Worm (Caenorhabditis elegans): Measurements from ENCODE around the gene F58E1.13.

The F58E1.13 gene

ce11 chrII:1682218-1682617, 13.5 kb downstream of the F58E1.13 start, which contains the start of gene fbxb-26:
Gene fbxb-26, plus strand, starts transcription at chrII:1682518.
- no peak for TF ChIP-seq elt-1 (tag; optimal IDR thresholded peaks at IDR 0.05; ENCODE audit: borderline replicate concordance, insufficient read depth)
- no peak for TF ChIP-seq ceh-83 (GFP tag; optimal IDR thresholded peaks at IDR 0.05)
- no peak for TF ChIP-seq blmp-1 (tag; optimal IDR thresholded peaks at IDR 0.05)
- no peak for TF ChIP-seq snpc-4 (tag; optimal IDR thresholded peaks at IDR 0.05)
- no peak for TF ChIP-seq M03D4.4 (tag; optimal IDR thresholded peaks at IDR 0.05)
- no peak for TF ChIP-seq cnd-1 (tag; optimal IDR thresholded peaks at IDR 0.05)
- no peak for TF ChIP-seq lsy-2 (tag; optimal IDR thresholded peaks at IDR 0.05)
- TF ChIP-seq zip-8 (tag; optimal IDR thresholded peaks at IDR 0.05): no peak
- TF ChIP-seq ztf-11 (tag; optimal IDR thresholded peaks at IDR 0.05): no peak

ce11 chrII:1679081-1679480, 16.6 kb downstream of the F58E1.13 start, which contains the start of gene irld-36:
Gene irld-36, plus strand, starts transcription at chrII:1679381.
- no peak for TF ChIP-seq elt-3 (tag; optimal IDR thresholded peaks at IDR 0.05)
- TF ChIP-seq nhr-28 (tag; optimal IDR thresholded peaks at IDR 0.05): no peak
- no peak for TF ChIP-seq tbx-8 (GFP tag; optimal IDR thresholded peaks at IDR 0.05)
- no peak for TF ChIP-seq nhr-237 (tag; optimal IDR thresholded peaks at IDR 0.05)
- TF ChIP-seq unc-39 (tag; optimal IDR thresholded peaks at IDR 0.05): no peak
- no peak for TF ChIP-seq ces-1 (GFP tag; optimal IDR thresholded peaks at IDR 0.05)
- no peak for TF ChIP-seq ceh-39 (tag; optimal IDR thresholded peaks at IDR 0.05)
- no peak for TF ChIP-seq lin-13 (tag; optimal IDR thresholded peaks at IDR 0.05)
- no peak for TF ChIP-seq nhr-76 (tag; optimal IDR thresholded peaks at IDR 0.05)
- TF ChIP-seq ceh-83 (GFP tag; optimal IDR thresholded peaks at IDR 0.05): no peak
- no peak for TF ChIP-seq unc-62 (GFP tag; optimal IDR thresholded peaks at IDR 0.05)
- no peak for TF ChIP-seq nhr-12 (tag; optimal IDR thresholded peaks at IDR 0.05)
- no peak for TF ChIP-seq elt-1 (tag; optimal IDR thresholded peaks at IDR 0.05; ENCODE audit: borderline replicate concordance, insufficient read depth)
- TF ChIP-seq unc-120 (tag; optimal IDR thresholded peaks at IDR 0.05; ENCODE audit: poor library complexity, severe bottlenecking): no peak

ce11 chrII:1676088-1676487, 19.6 kb downstream of the F58E1.13 start, which contains the start of gene fbxb-17:
Gene fbxb-17, plus strand, starts transcription at chrII:1676388.
- no peak for TF ChIP-seq lin-32 (GFP tag; optimal IDR thresholded peaks at IDR 0.05)
- no peak for TF ChIP-seq unc-39 (tag; optimal IDR thresholded peaks at IDR 0.05)
- TF ChIP-seq unc-62 (GFP tag; optimal IDR thresholded peaks at IDR 0.05): no peak
- no peak for TF ChIP-seq ham-2 (GFP tag; optimal IDR thresholded peaks at IDR 0.05)
- TF ChIP-seq lin-13 (tag; optimal IDR thresholded peaks at IDR 0.05): no peak
- no peak for TF ChIP-seq sem-2 (GFP tag; optimal IDR thresholded peaks at IDR 0.05)
- TF ChIP-seq snpc-4 (tag; optimal IDR thresholded peaks at IDR 0.05): no peak
- TF ChIP-seq tbx-8 (GFP tag; optimal IDR thresholded peaks at IDR 0.05): no peak
- TF ChIP-seq blmp-1 (tag; optimal IDR thresholded peaks at IDR 0.05): no peak

ce11 chrII:1672673-1673072, 23.0 kb downstream of the F58E1.13 start:
- TF ChIP-seq lsy-2 (tag; optimal IDR thresholded peaks at IDR 0.05): no peak
- TF ChIP-seq nhr-12 (tag; optimal IDR thresholded peaks at IDR 0.05): no peak

ce11 chrII:1670985-1671384, 24.7 kb downstream of the F58E1.13 start:
- TF ChIP-seq mls-2 (tag; optimal IDR thresholded peaks at IDR 0.05) (no peak), ztf-11 (tag; optimal IDR thresholded peaks at IDR 0.05) (no peak), elt-1 (tag; optimal IDR thresholded peaks at IDR 0.05; ENCODE audit: borderline replicate concordance, insufficient read depth) (no peak), M03D4.4 (tag; optimal IDR thresholded peaks at IDR 0.05) (no peak), blmp-1 (tag; optimal IDR thresholded peaks at IDR 0.05) (no peak), sem-2 (GFP tag; optimal IDR thresholded peaks at IDR 0.05) (no peak), mab-5 (tag; optimal IDR thresholded peaks at IDR 0.05) (no peak), nhr-2 (tag; optimal IDR thresholded peaks at IDR 0.05) (no peak)

- no peak for TF ChIP-seq blmp-1 (tag; optimal IDR thresholded peaks at IDR 0.05)
- no peak for TF ChIP-seq lin-13 (tag; optimal IDR thresholded peaks at IDR 0.05)
- no peak for TF ChIP-seq ceh-43 (GFP tag; optimal IDR thresholded peaks at IDR 0.05)
- no peak for TF ChIP-seq ham-2 (GFP tag; optimal IDR thresholded peaks at IDR 0.05)
- no peak for TF ChIP-seq hlh-1 (tag; optimal IDR thresholded peaks at IDR 0.05)
- no peak for TF ChIP-seq sptf-1 (tag; optimal IDR thresholded peaks at IDR 0.05)
- TF ChIP-seq lsy-2 (tag; optimal IDR thresholded peaks at IDR 0.05): no peak
- TF ChIP-seq unc-62 (GFP tag; optimal IDR thresholded peaks at IDR 0.05): no peak
- no peak for TF ChIP-seq nhr-237 (tag; optimal IDR thresholded peaks at IDR 0.05)
- TF ChIP-seq ceh-39 (tag; optimal IDR thresholded peaks at IDR 0.05): no peak
- no peak for TF ChIP-seq nhr-76 (tag; optimal IDR thresholded peaks at IDR 0.05)
- no peak for TF ChIP-seq tbx-8 (GFP tag; optimal IDR thresholded peaks at IDR 0.05)
- TF ChIP-seq unc-39 (tag; optimal IDR thresholded peaks at IDR 0.05): no peak
- no peak for TF ChIP-seq sem-2 (GFP tag; optimal IDR thresholded peaks at IDR 0.05)
- TF ChIP-seq nhr-2 (tag; optimal IDR thresholded peaks at IDR 0.05): no peak
- no peak for TF ChIP-seq nhr-28 (tag; optimal IDR thresholded peaks at IDR 0.05)
- TF ChIP-seq zip-8 (tag; optimal IDR thresholded peaks at IDR 0.05): no peak
- TF ChIP-seq snpc-4 (tag; optimal IDR thresholded peaks at IDR 0.05): no peak
- no peak for TF ChIP-seq unc-120 (tag; optimal IDR thresholded peaks at IDR 0.05; ENCODE audit: poor library complexity, severe bottlenecking)
- TF ChIP-seq elt-3 (tag; optimal IDR thresholded peaks at IDR 0.05): no peak
Measured at ce11 chrII:1670260-1670879, 25.3 kb downstream of the F58E1.13 start, which contains the start of gene nhx-6. Gene nhx-6, plus strand, starts transcription at chrII:1670829.
